In the genomic region with DNA sequence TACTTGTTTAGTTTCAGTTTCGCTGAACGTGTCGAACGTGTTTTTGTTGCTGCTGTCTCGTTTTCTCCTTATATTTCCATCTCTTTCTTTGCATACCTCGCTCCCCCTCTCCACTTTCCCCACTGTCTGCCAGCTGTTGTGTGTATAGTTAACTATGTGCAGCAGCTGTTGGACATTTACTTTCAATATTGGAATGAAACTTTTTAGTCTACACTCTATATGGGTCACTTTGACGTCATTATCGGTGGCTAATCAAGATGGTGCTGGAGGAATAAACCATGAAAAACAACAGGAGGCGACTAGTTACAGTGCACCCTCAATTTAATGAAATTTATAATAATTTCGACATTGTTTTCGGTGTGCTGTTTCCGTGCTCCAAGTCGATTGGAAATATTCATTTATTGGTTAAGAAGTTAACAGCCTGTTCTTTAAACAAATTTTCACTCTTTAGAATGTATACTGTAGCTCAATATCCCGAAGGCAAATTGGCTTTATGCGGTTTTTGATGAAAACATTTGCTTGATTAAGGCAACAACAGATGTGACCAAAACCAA, we compare ENCODE assay signal across 1 fruit fly cellular context.
TF ChIP-seq lines count a peak whose summit lies in the region.

No protein-coding gene starts in this region.

TF ChIP-seq in whole organism, embryonic, 481 proteins besides CTCF, POLR2A, EP300 and RAD21 (continued from another document):
- TF ChIP-seq sens (GFP tag; lab: Kevin White, UChicago) (peak; percentile 95), CG4424 (GFP tag; optimal IDR thresholded peaks at IDR 0.05; lab: Kevin White, UChicago) (peak; percentile 35), CG6254 (GFP tag; optimal IDR thresholded peaks at IDR 0.05; lab: Kevin White, UChicago) (peak; percentile 45), Ets65A (GFP tag; lab: Kevin White, UChicago) (peak; percentile 93), hkb (optimal IDR thresholded peaks at IDR 0.05; lab: Kevin White, UChicago) (no peak), hkb (GFP tag; IDR thresholded peaks at IDR 0.05; lab: Robert Waterston, UW) (peak; percentile 51; the same call in 1 of the 2 replicates), CG15601 (tag; optimal IDR thresholded peaks at IDR 0.05; lab: Kevin White, UChicago) (peak; percentile 11), CG11247 (GFP tag; IDR thresholded peaks at IDR 0.05; lab: Robert Waterston, UW) (0 out of 2 replicates have a peak, but pooled peaks have one; percentile 54), CG2129 (GFP tag; IDR thresholded peaks at IDR 0.05; lab: Robert Waterston, UW; ENCODE audit: partially characterized antibody) (no peak), pan (optimal IDR thresholded peaks at IDR 0.05; lab: Kevin White, UChicago) (no peak), pan (GFP tag; optimal IDR thresholded peaks at IDR 0.05 in 1 of 2, IDR thresholded peaks at IDR 0.05 in 1 of 2) (peak in 1 of 2 experiments; percentile 67), CG3281 (GFP tag; optimal IDR thresholded peaks at IDR 0.05; lab: Kevin White, UChicago) (peak; percentile 38), ken (GFP tag; IDR thresholded peaks at IDR 0.05; lab: Robert Waterston, UW) (0 out of 3 replicates have a peak, but pooled peaks have one; percentile 34), pnt (GFP tag; optimal IDR thresholded peaks at IDR 0.05; lab: Kevin White, UChicago) (peak; percentile 25), Hmr (GFP tag; optimal IDR thresholded peaks at IDR 0.05; lab: Kevin White, UChicago) (peak; percentile 9), ATbp (GFP tag; optimal IDR thresholded peaks at IDR 0.05; lab: Kevin White, UChicago) (peak; percentile 30), CG5180 (GFP tag; optimal IDR thresholded peaks at IDR 0.05; lab: Kevin White, UChicago) (peak; percentile 12), zfh1 (GFP tag; IDR thresholded peaks at IDR 0.05; lab: Robert Waterston, UW) (0 out of 3 replicates have a peak, but pooled peaks have one; percentile 54), Kr (GFP tag; optimal IDR thresholded peaks at IDR 0.05; lab: Kevin White, UChicago) (no peak), CG11504 (tag; optimal IDR thresholded peaks at IDR 0.05; lab: Kevin White, UChicago) (peak; percentile 50), ara (GFP tag; IDR thresholded peaks at IDR 0.05; lab: Robert Waterston, UW) (no peak), Hr51 (GFP tag; optimal IDR thresholded peaks at IDR 0.05; lab: Kevin White, UChicago) (peak in 1 of 2 experiments; percentile 14), gsb-n (tag; optimal IDR thresholded peaks at IDR 0.05; lab: Kevin White, UChicago) (peak; percentile 26), CG11456 (GFP tag; IDR thresholded peaks at IDR 0.05; lab: Robert Waterston, UW) (0 out of 3 replicates have a peak, but pooled peaks have one; percentile 17), CG11696 (GFP tag; IDR thresholded peaks at IDR 0.05; lab: Robert Waterston, UW) (no peak), sisA (GFP tag; IDR thresholded peaks at IDR 0.05; lab: Robert Waterston, UW) (peak; percentile 65), Fer3 (tag; optimal IDR thresholded peaks at IDR 0.05; lab: Kevin White, UChicago) (peak; percentile 38), Ptx1 (GFP tag; IDR thresholded peaks at IDR 0.05; lab: Robert Waterston, UW) (peak; percentile 56), CG34422 (GFP tag; IDR thresholded peaks at IDR 0.05; lab: Robert Waterston, UW) (peak; percentile 54; the same call in 1 of the 3 replicates), CG18599 (GFP tag; optimal IDR thresholded peaks at IDR 0.05; lab: Kevin White, UChicago) (peak; percentile 27), aop (GFP tag; IDR thresholded peaks at IDR 0.05; lab: Robert Waterston, UW) (0 out of 2 replicates have a peak, but pooled peaks have one; percentile 22), gsb (GFP tag; IDR thresholded peaks at IDR 0.05; lab: Robert Waterston, UW) (no peak), CG14050 (GFP tag; IDR thresholded peaks at IDR 0.05; lab: Robert Waterston, UW) (0 out of 3 replicates have a peak, but pooled peaks have one; percentile 16), Six4 (GFP tag; optimal IDR thresholded peaks at IDR 0.05; lab: Kevin White, UChicago) (peak; percentile 40), esg (GFP tag; conservative IDR thresholded peaks at IDR 0.05; lab: Robert Waterston, UW) (0 out of 2 replicates have a peak, but pooled peaks have one; percentile 25), Dref (GFP tag; IDR thresholded peaks at IDR 0.05; lab: Robert Waterston, UW) (no peak), tap (tag; optimal IDR thresholded peaks at IDR 0.05; lab: Kevin White, UChicago) (peak; percentile 20), CG2199 (GFP tag; IDR thresholded peaks at IDR 0.05; lab: Robert Waterston, UW) (0 out of 3 replicates have a peak, but pooled peaks have one; percentile 51), CG1603 (tag; optimal IDR thresholded peaks at IDR 0.05; lab: Kevin White, UChicago) (peak; percentile 2), croc (GFP tag; conservative IDR thresholded peaks at IDR 0.05; lab: Robert Waterston, UW) (no peak), CG3163 (GFP tag; optimal IDR thresholded peaks at IDR 0.05; lab: Kevin White, UChicago) (no peak), CG17612 (GFP tag; IDR thresholded peaks at IDR 0.05; lab: Robert Waterston, UW) (no peak; the same call in 1 of the 2 replicates), lilli (GFP tag; optimal IDR thresholded peaks at IDR 0.05; lab: Kevin White, UChicago) (no peak), H15 (GFP tag; IDR thresholded peaks at IDR 0.05; lab: Robert Waterston, UW) (0 out of 3 replicates have a peak, but pooled peaks have one; percentile 47), CG18262 (tag; optimal IDR thresholded peaks at IDR 0.05; lab: Kevin White, UChicago) (peak; percentile 31), CG7987 (GFP tag; optimal IDR thresholded peaks at IDR 0.05; lab: Kevin White, UChicago) (no peak), CG12769 (tag; optimal IDR thresholded peaks at IDR 0.05; lab: Kevin White, UChicago) (peak; percentile 30), lmd (GFP tag; IDR thresholded peaks at IDR 0.05; lab: Robert Waterston, UW) (peak; percentile 62), CG10979 (tag; optimal IDR thresholded peaks at IDR 0.05; lab: Kevin White, UChicago) (peak; percentile 33), crp (GFP tag; optimal IDR thresholded peaks at IDR 0.05; lab: Kevin White, UChicago) (peak in 1 of 2 experiments; percentile 14), eyg (GFP tag; optimal IDR thresholded peaks at IDR 0.05; lab: Kevin White, UChicago) (peak; percentile 20), nerfin-1 (tag; optimal IDR thresholded peaks at IDR 0.05; lab: Kevin White, UChicago) (no peak), CG3838 (GFP tag; optimal IDR thresholded peaks at IDR 0.05; lab: Kevin White, UChicago) (no peak), CG7556 (GFP tag; optimal IDR thresholded peaks at IDR 0.05; lab: Kevin White, UChicago) (no peak), gem (tag; optimal IDR thresholded peaks at IDR 0.05; lab: Kevin White, UChicago) (peak; percentile 34), crol (GFP tag; IDR thresholded peaks at IDR 0.05; lab: Robert Waterston, UW) (peak; percentile 84), CG14441 (GFP tag; IDR thresholded peaks at IDR 0.05; lab: Robert Waterston, UW) (0 out of 2 replicates have a peak, but pooled peaks have one; percentile 20), wek (GFP tag; optimal IDR thresholded peaks at IDR 0.05; lab: Kevin White, UChicago) (peak; percentile 18), CG13424 (tag; optimal IDR thresholded peaks at IDR 0.05; lab: Kevin White, UChicago) (no peak), so (GFP tag; IDR thresholded peaks at IDR 0.05; lab: Robert Waterston, UW) (0 out of 3 replicates have a peak, but pooled peaks have one; percentile 22), Eip74EF (GFP tag; optimal IDR thresholded peaks at IDR 0.05; lab: Kevin White, UChicago) (no peak), Dbx (GFP tag; IDR thresholded peaks at IDR 0.05; lab: Robert Waterston, UW) (0 out of 3 replicates have a peak, but pooled peaks have one; percentile 16), CG32772 (GFP tag; IDR thresholded peaks at IDR 0.05; lab: Robert Waterston, UW) (0 out of 2 replicates have a peak, but pooled peaks have one; percentile 17), dpn (GFP tag; optimal IDR thresholded peaks at IDR 0.05; lab: Kevin White, UChicago) (peak in 1 of 2 experiments; percentile 12), ci (GFP tag; IDR thresholded peaks at IDR 0.05; lab: Robert Waterston, UW) (peak; percentile 65; the same call in 2 of the 3 replicates), Nf-YA (GFP tag; IDR thresholded peaks at IDR 0.05; lab: Robert Waterston, UW) (no peak), mam (GFP tag; optimal IDR thresholded peaks at IDR 0.05; lab: Kevin White, UChicago) (peak; percentile 44), dysf (GFP tag; IDR thresholded peaks at IDR 0.05; lab: Robert Waterston, UW) (peak; percentile 61), Sry-β (GFP tag; optimal IDR thresholded peaks at IDR 0.05; lab: Kevin White, UChicago) (peak; percentile 8), CG1647 (GFP tag; optimal IDR thresholded peaks at IDR 0.05; lab: Kevin White, UChicago) (peak; percentile 38), kni (GFP tag; optimal IDR thresholded peaks at IDR 0.05; lab: Kevin White, UChicago) (no peak), Aef1 (GFP tag; IDR thresholded peaks at IDR 0.05; lab: Robert Waterston, UW) (peak; percentile 41; the same call in 1 of the 3 replicates), CG10654 (GFP tag; optimal IDR thresholded peaks at IDR 0.05; lab: Kevin White, UChicago) (peak; percentile 37), grau (tag; optimal IDR thresholded peaks at IDR 0.05; lab: Kevin White, UChicago) (peak; percentile 68), prd (optimal IDR thresholded peaks at IDR 0.05; lab: Kevin White, UChicago) (no peak), prd (GFP tag; IDR thresholded peaks at IDR 0.05; lab: Robert Waterston, UW) (peak; percentile 56; the same call in 2 of the 3 replicates), CHES-1-like (GFP tag; optimal IDR thresholded peaks at IDR 0.05; lab: Kevin White, UChicago) (no peak), ranshi (GFP tag; IDR thresholded peaks at IDR 0.05; lab: Robert Waterston, UW) (peak; percentile 30; the same call in 1 of the 2 replicates), ttk (GFP tag; IDR thresholded peaks at IDR 0.05; lab: Robert Waterston, UW) (peak; percentile 19; the same call in 1 of the 2 replicates), tin (GFP tag; optimal IDR thresholded peaks at IDR 0.05; lab: Kevin White, UChicago) (peak; percentile 26), CG2712 (tag; optimal IDR thresholded peaks at IDR 0.05; lab: Kevin White, UChicago) (peak; percentile 33)
